Fruit fly (Drosophila melanogaster) whole organism, prepupa: ENCODE results near the gene MsrA.

Experiments
- Blimp-1 ChIP-seq: fragments of 200-800 bp; sonication (Bioruptor generic); optimal IDR thresholded peaks from 3 replicates; lab custom pipeline; 2017; ENCODE audit warnings: missing biosample characterization, missing genetic modification characterization, mild to moderate bottlenecking, moderate library complexity, missing genetic modification reagents
- CG10631 ChIP-seq: fragments of 200-800 bp; sonication (Bioruptor generic); optimal IDR thresholded peaks from 2 replicates; lab custom pipeline; 2016; ENCODE audit warnings: missing biosample characterization, missing genetic modification characterization
- CG10669 ChIP-seq: fragments of 200-800 bp; sonication (Bioruptor generic); optimal IDR thresholded peaks from 3 replicates; lab custom pipeline; 2018; ENCODE audit warnings: missing biosample characterization, mild to moderate bottlenecking, missing genetic modification characterization, moderate library complexity
- CG11294 ChIP-seq: fragments of 200-800 bp; sonication (Bioruptor generic); IDR thresholded peaks from 2 replicates; pipeline ENCODE4 v1.3.6; 2022; ENCODE audit warnings: missing biosample characterization, missing genetic modification characterization
- CG11762 ChIP-seq: fragments of 200-800 bp; sonication (Bioruptor generic); optimal IDR thresholded peaks from 3 replicates; lab custom pipeline; 2016; ENCODE audit warnings: missing biosample characterization, missing genetic modification characterization; ENCODE audit not compliant: insufficient read depth
- CG11902 ChIP-seq: fragments of 200-800 bp; sonication (Bioruptor generic); optimal IDR thresholded peaks from 3 replicates; lab custom pipeline; 2016; ENCODE audit warnings: missing biosample characterization, missing genetic modification characterization
- CG15336 ChIP-seq: fragments of 200-800 bp; sonication (Bioruptor generic); IDR thresholded peaks from 2 replicates; pipeline ENCODE4 v1.3.6; 2022; ENCODE audit warnings: missing biosample characterization, missing genetic modification characterization
- CG1621 ChIP-seq: fragments of 200-800 bp; sonication (Bioruptor generic); optimal IDR thresholded peaks from 3 replicates; lab custom pipeline; 2018; ENCODE audit warnings: missing biosample characterization, mild to moderate bottlenecking, missing genetic modification characterization
- CG16779 ChIP-seq: fragments of 200-800 bp; sonication (Bioruptor generic); optimal IDR thresholded peaks from 3 replicates; lab custom pipeline; 2017; ENCODE audit warnings: missing biosample characterization, mild to moderate bottlenecking, missing genetic modification characterization
- CG3032 ChIP-seq: fragments of 200-800 bp; optimal IDR thresholded peaks from 2 replicates; lab custom pipeline; 2019; ENCODE audit warnings: missing biosample characterization, mild to moderate bottlenecking, missing genetic modification characterization, moderate library complexity
- CG31627 ChIP-seq: fragments of 200-800 bp; sonication (Bioruptor generic); optimal IDR thresholded peaks from 3 replicates; lab custom pipeline; 2016; ENCODE audit warnings: missing biosample characterization, missing genetic modification characterization
- CG32006 ChIP-seq: fragments of 200-800 bp; sonication (Bioruptor generic); optimal IDR thresholded peaks from 3 replicates; lab custom pipeline; 2017; ENCODE audit warnings: missing biosample characterization, mild to moderate bottlenecking, missing genetic modification characterization
- CG3919 ChIP-seq: fragments of 200-800 bp; sonication (Bioruptor generic); optimal IDR thresholded peaks from 3 replicates; lab custom pipeline; 2016; ENCODE audit warnings: missing biosample characterization, missing genetic modification characterization
- CG4318 ChIP-seq: fragments of 200-800 bp; sonication (Bioruptor generic); optimal IDR thresholded peaks from 3 replicates; lab custom pipeline; 2017; ENCODE audit warnings: missing biosample characterization, mild to moderate bottlenecking, missing genetic modification characterization
- CG6276 ChIP-seq: fragments of 200-800 bp; sonication (Bioruptor generic); optimal IDR thresholded peaks from 2 replicates; lab custom pipeline; 2017; ENCODE audit warnings: missing biosample characterization, mild to moderate bottlenecking, missing genetic modification characterization
- CG6792 ChIP-seq: fragments of 200-800 bp; sonication (Bioruptor generic); optimal IDR thresholded peaks from 3 replicates; lab custom pipeline; 2016; ENCODE audit warnings: missing biosample characterization, missing genetic modification characterization
- CG6854 ChIP-seq: fragments of 200-800 bp; sonication (Bioruptor generic); optimal IDR thresholded peaks from 2 replicates; lab custom pipeline; 2017; ENCODE audit warnings: missing biosample characterization, mild to moderate bottlenecking, missing genetic modification characterization
- CG7368 ChIP-seq: fragments of 200-800 bp; sonication (Bioruptor generic); optimal IDR thresholded peaks from 3 replicates; lab custom pipeline; 2016; ENCODE audit warnings: missing biosample characterization, missing genetic modification characterization
- CG8319 ChIP-seq: fragments of 200-800 bp; sonication (Bioruptor generic); optimal IDR thresholded peaks from 3 replicates; lab custom pipeline; 2016; ENCODE audit warnings: missing biosample characterization, missing genetic modification characterization
- CG8632 ChIP-seq: fragments of 200-800 bp; sonication (Bioruptor generic); optimal IDR thresholded peaks from 3 replicates; lab custom pipeline; 2016; ENCODE audit warnings: missing biosample characterization, missing genetic modification characterization
- Eip75B ChIP-seq: fragments of 200-800 bp; sonication (Bioruptor generic); optimal IDR thresholded peaks from 3 replicates; lab custom pipeline; 2016; ENCODE audit warnings: missing biosample characterization, missing genetic modification characterization
- Eip78C ChIP-seq: fragments of 200-800 bp; sonication (Bioruptor generic); peaks from one replicate; lab custom pipeline; 2016; ENCODE audit warnings: missing biosample characterization, missing genetic modification characterization
- Eip93F ChIP-seq: fragments of 200-800 bp; sonication (Bioruptor generic); optimal IDR thresholded peaks from 2 replicates; lab custom pipeline; 2016; ENCODE audit warnings: missing biosample characterization, mild to moderate bottlenecking, missing genetic modification characterization
- Ets21C ChIP-seq: fragments of 200-800 bp; sonication (Bioruptor generic); optimal IDR thresholded peaks from 3 replicates; lab custom pipeline; 2016; ENCODE audit warnings: missing biosample characterization, missing genetic modification characterization
- Ets96B ChIP-seq: fragments of 200-800 bp; optimal IDR thresholded peaks from 2 replicates; lab custom pipeline; 2019; ENCODE audit warnings: missing biosample characterization, mild to moderate bottlenecking, missing genetic modification characterization, moderate library complexity
- Gug ChIP-seq: fragments of 200-800 bp; sonication (Bioruptor generic); IDR thresholded peaks from 2 replicates; pipeline ENCODE4 v1.3.6; 2022; ENCODE audit warnings: missing biosample characterization, missing genetic modification characterization
- Hr38 ChIP-seq: sonication (Bioruptor generic); optimal IDR thresholded peaks from 2 replicates; lab custom pipeline; 2016; ENCODE audit warnings: missing biosample characterization, missing genetic modification characterization
- Hr4 ChIP-seq: fragments of 200-800 bp; sonication (Bioruptor generic); optimal IDR thresholded peaks from 3 replicates; lab custom pipeline; 2016; ENCODE audit warnings: missing biosample characterization, missing genetic modification characterization
- Lpt ChIP-seq: fragments of 200-800 bp; sonication (Bioruptor generic); optimal IDR thresholded peaks from 3 replicates; lab custom pipeline; 2016; ENCODE audit warnings: missing biosample characterization, missing genetic modification characterization
- OdsH ChIP-seq: fragments of 200-800 bp; sonication (Bioruptor generic); optimal IDR thresholded peaks from 3 replicates; lab custom pipeline; 2016; ENCODE audit warnings: missing biosample characterization, missing genetic modification characterization
- Smox ChIP-seq: fragments of 200-800 bp; sonication (Bioruptor generic); optimal IDR thresholded peaks from 3 replicates; lab custom pipeline; 2016; ENCODE audit warnings: missing biosample characterization, missing genetic modification characterization
- Sox102F ChIP-seq: fragments of 200-800 bp; sonication (Bioruptor generic); optimal IDR thresholded peaks from 2 replicates; lab custom pipeline; 2016; ENCODE audit warnings: missing biosample characterization, mild to moderate bottlenecking, missing genetic modification characterization
- Sox14 ChIP-seq: fragments of 200-800 bp; sonication (Bioruptor generic); optimal IDR thresholded peaks from 3 replicates; lab custom pipeline; 2016; ENCODE audit warnings: missing biosample characterization, missing genetic modification characterization
- Sox15 ChIP-seq: fragments of 200-800 bp; sonication (Bioruptor generic); optimal IDR thresholded peaks from 3 replicates; lab custom pipeline; 2016; ENCODE audit warnings: missing biosample characterization, missing genetic modification characterization
- achi ChIP-seq: fragments of 200-800 bp; sonication (Bioruptor generic); optimal IDR thresholded peaks from 3 replicates; lab custom pipeline; 2016; ENCODE audit warnings: missing biosample characterization, missing genetic modification characterization
- acj6 ChIP-seq: fragments of 200-800 bp; sonication (Bioruptor generic); optimal IDR thresholded peaks from 3 replicates; lab custom pipeline; 2016; ENCODE audit warnings: missing biosample characterization, missing genetic modification characterization
- cyc ChIP-seq: fragments of 200-800 bp; sonication (Bioruptor generic); optimal IDR thresholded peaks from 3 replicates; lab custom pipeline; 2016; ENCODE audit warnings: missing biosample characterization, missing genetic modification characterization
- dac ChIP-seq: fragments of 200-800 bp; sonication (Bioruptor generic); optimal IDR thresholded peaks from 2 replicates; lab custom pipeline; 2017; ENCODE audit warnings: missing biosample characterization, mild to moderate bottlenecking, missing genetic modification characterization
- esn ChIP-seq: fragments of 200-800 bp; sonication (Bioruptor generic); optimal IDR thresholded peaks from 2 replicates; lab custom pipeline; 2016; ENCODE audit warnings: missing biosample characterization, mild to moderate bottlenecking, missing genetic modification characterization, moderate library complexity
- fd59A ChIP-seq: fragments of 200-800 bp; sonication (Bioruptor generic); optimal IDR thresholded peaks from 2 replicates; lab custom pipeline; 2017; ENCODE audit warnings: missing biosample characterization, mild to moderate bottlenecking, missing genetic modification characterization, missing genetic modification reagents
- fd85E ChIP-seq: fragments of 200-800 bp; sonication (Bioruptor generic); optimal IDR thresholded peaks from 3 replicates; lab custom pipeline; 2016; ENCODE audit warnings: missing biosample characterization, missing genetic modification characterization
- fkh ChIP-seq: fragments of 200-800 bp; sonication (Bioruptor generic); optimal IDR thresholded peaks from 3 replicates; lab custom pipeline; 2017; ENCODE audit warnings: missing biosample characterization, mild to moderate bottlenecking, missing genetic modification characterization, moderate library complexity
- lz ChIP-seq: fragments of 200-800 bp; sonication (Bioruptor generic); optimal IDR thresholded peaks from 3 replicates; lab custom pipeline; 2016; ENCODE audit warnings: missing biosample characterization, missing genetic modification characterization
- pdm3 ChIP-seq: fragments of 200-800 bp; sonication (Bioruptor generic); optimal IDR thresholded peaks from 3 replicates; lab custom pipeline; 2016; ENCODE audit warnings: missing biosample characterization, missing genetic modification characterization
- salr ChIP-seq, 2 experiments: fragments of 200-800 bp; sonication (Bioruptor generic); optimal IDR thresholded peaks; 3 replicates each; lab custom pipeline; 2016 to 2018; ENCODE audit warnings: missing biosample characterization in 2 of 2, missing genetic modification characterization in 2 of 2, mild to moderate bottlenecking in 1 of 2
- spab ChIP-seq: fragments of 200-800 bp; sonication (Bioruptor generic); optimal IDR thresholded peaks from 2 replicates; lab custom pipeline; 2017; ENCODE audit warnings: missing biosample characterization, mild to moderate bottlenecking, missing genetic modification characterization, missing genetic modification reagents
- ss ChIP-seq, 2 experiments: fragments of 200-800 bp; sonication (Bioruptor generic); optimal IDR thresholded peaks; 2 replicates in 1 of 2; 3 replicates in 1 of 2; lab custom pipeline; 2017 to 2018; ENCODE audit warnings: mild to moderate bottlenecking in 2 of 2, missing biosample characterization in 2 of 2, missing genetic modification characterization in 2 of 2, moderate library complexity in 1 of 2
- svp ChIP-seq: fragments of 200-800 bp; sonication (Bioruptor generic); peaks from one replicate; lab custom pipeline; 2016; ENCODE audit warnings: missing biosample characterization, missing genetic modification characterization
- topi ChIP-seq: fragments of 200-800 bp; sonication (Bioruptor generic); optimal IDR thresholded peaks from 3 replicates; lab custom pipeline; 2016; ENCODE audit warnings: missing biosample characterization, missing genetic modification characterization
- vri ChIP-seq: fragments of 200-800 bp; sonication (Bioruptor generic); optimal IDR thresholded peaks from 3 replicates; lab custom pipeline; 2016; ENCODE audit warnings: missing biosample characterization, mild to moderate bottlenecking, missing genetic modification characterization

The MsrA gene

DNA sequence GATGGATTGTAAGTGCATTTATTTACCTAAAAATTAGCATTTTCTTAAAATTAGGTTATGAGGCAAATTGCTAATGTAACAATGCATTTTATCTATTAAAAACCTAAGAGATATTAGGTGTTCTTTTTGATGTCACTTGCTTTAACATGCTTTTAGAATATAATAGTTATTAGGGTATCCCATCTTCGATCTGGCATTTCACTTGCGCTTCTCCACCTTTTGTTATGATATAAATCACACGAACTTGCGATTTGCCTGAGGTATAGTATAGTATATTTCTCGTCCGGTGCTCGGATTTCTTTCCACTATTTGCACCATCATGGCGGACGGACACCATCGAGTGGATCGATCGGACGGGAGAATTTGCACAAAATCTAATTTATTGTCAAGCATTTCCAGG, 19.2 kb downstream of the MsrA start:
- TF ChIP-seq ss (GFP tag; optimal IDR thresholded peaks at IDR 0.05; lab: Kevin White, UChicago) (no peak), cyc (GFP tag; lab: Kevin White, UChicago) (no peak), Lpt (GFP tag; lab: Kevin White, UChicago) (no peak), achi (GFP tag; lab: Kevin White, UChicago) (no peak), topi (GFP tag; lab: Kevin White, UChicago) (no peak), Blimp-1 (GFP tag; lab: Kevin White, UChicago) (no peak), CG11902 (GFP tag; lab: Kevin White, UChicago) (no peak), fd85E (GFP tag; lab: Kevin White, UChicago) (no peak), CG15336 (GFP tag; lab: Robert Waterston, UW) (no peak)

DNA sequence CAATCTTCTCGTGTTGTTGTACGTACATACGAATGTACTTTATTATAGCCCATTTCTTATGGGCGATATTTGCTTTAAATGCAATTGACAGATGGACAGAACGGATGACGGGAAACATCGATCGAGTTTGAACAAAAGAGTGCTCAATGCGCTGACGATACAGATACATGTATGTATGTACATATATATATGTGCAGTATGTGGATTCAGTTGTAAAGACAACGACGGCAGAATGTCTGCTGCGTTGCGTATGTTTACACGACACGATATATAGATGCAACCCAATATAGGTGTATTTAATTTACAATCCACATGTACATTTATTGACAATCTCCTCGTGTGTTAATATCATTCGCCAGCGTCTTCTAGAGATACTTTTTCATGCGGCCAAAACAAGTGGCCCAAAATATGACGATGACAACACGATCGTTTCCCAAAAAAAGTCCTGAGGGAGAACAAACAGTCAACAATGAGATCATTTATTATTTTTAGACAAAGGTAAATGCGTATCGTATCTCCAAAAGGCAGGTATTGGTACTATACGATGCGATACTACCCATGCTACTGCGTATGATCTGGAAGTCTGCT, 19.9 kb downstream of the MsrA start:
- TF ChIP-seq Hr38 (GFP tag; lab: Kevin White, UChicago) (no peak), spab (GFP tag; lab: Kevin White, UChicago) (no peak), Smox (GFP tag; lab: Kevin White, UChicago) (no peak), achi (GFP tag; lab: Kevin White, UChicago) (peak; percentile 24), Sox14 (GFP tag; lab: Kevin White, UChicago) (peak; percentile 0), CG10631 (GFP tag; lab: Kevin White, UChicago) (no peak), Hr4 (no peak), dac (GFP tag; lab: Kevin White, UChicago) (no peak), CG8319 (GFP tag; lab: Kevin White, UChicago) (no peak), Sox102F (GFP tag; lab: Kevin White, UChicago) (no peak), CG11902 (GFP tag; lab: Kevin White, UChicago) (no peak), CG11294 (GFP tag; lab: Robert Waterston, UW) (no peak), CG6792 (GFP tag; lab: Kevin White, UChicago) (no peak), CG6276 (GFP tag; lab: Kevin White, UChicago) (no peak), OdsH (no peak), salr (GFP tag; optimal IDR thresholded peaks at IDR 0.05; lab: Kevin White, UChicago) (no peak), vri (GFP tag; lab: Kevin White, UChicago) (no peak), esn (GFP tag; lab: Kevin White, UChicago) (no peak), CG3032 (tag; lab: Kevin White, UChicago) (no peak), acj6 (GFP tag; lab: Kevin White, UChicago) (no peak), CG4318 (GFP tag; lab: Kevin White, UChicago) (no peak), CG7368 (GFP tag; lab: Kevin White, UChicago) (no peak), Blimp-1 (GFP tag; lab: Kevin White, UChicago) (no peak), fkh (GFP tag; lab: Kevin White, UChicago) (peak; percentile 86), CG31627 (GFP tag; lab: Kevin White, UChicago) (no peak), CG3919 (GFP tag; lab: Kevin White, UChicago) (peak; percentile 10), Ets21C (GFP tag; lab: Kevin White, UChicago) (no peak), CG16779 (tag; lab: Kevin White, UChicago) (no peak), Sox15 (GFP tag; lab: Kevin White, UChicago) (no peak), CG10669 (GFP tag; lab: Kevin White, UChicago) (no peak), svp (GFP tag; lab: Kevin White, UChicago) (no peak), CG6854 (peak; percentile 34), Eip78C (GFP tag; lab: Kevin White, UChicago) (peak; percentile 65), Gug (no peak), fd59A (GFP tag; lab: Kevin White, UChicago) (no peak), Ets96B (no peak), lz (GFP tag; lab: Kevin White, UChicago) (no peak), CG1621 (tag; lab: Kevin White, UChicago) (no peak), pdm3 (GFP tag; lab: Kevin White, UChicago) (no peak), CG32006 (no peak), CG15336 (GFP tag; lab: Robert Waterston, UW) (no peak), Eip93F (no peak), ss (GFP tag; optimal IDR thresholded peaks at IDR 0.05; lab: Kevin White, UChicago) (peak; percentile 19 to 28), Eip75B (no peak), CG11762 (GFP tag; lab: Kevin White, UChicago) (no peak), CG8632 (no peak)
